Fruit fly (Drosophila melanogaster): ENCODE measurements around the gene trol.

dm6 chrX:2589446-2590038 is 44.3 kb upstream of the trol start:
- TF ChIP-seq CTCF (optimal IDR thresholded peaks at IDR 0.05), result no peak
- no peak for TF ChIP-seq CG8478 (optimal IDR thresholded peaks at IDR 0.05)
